Worm (Caenorhabditis elegans) whole organism, mixed stage, embryonic: ENCODE measurements around the gene enu-3.5.

Experiments
- M03D4.4 ChIP-seq: sonication (generic microtip); optimal IDR thresholded peaks from 2 replicates; lab custom pipeline; 2017; ENCODE audit warnings: mild to moderate bottlenecking, missing genetic modification characterization, missing compliant biosample characterization
- bed-3 ChIP-seq: fragments of 200-800 bp; sonication (Bioruptor generic); optimal IDR thresholded peaks from 3 replicates; lab custom pipeline; 2018; ENCODE audit warnings: mild to moderate bottlenecking, missing genetic modification characterization, moderate library complexity, missing compliant biosample characterization
- blmp-1 ChIP-seq: fragments of 150-350 bp; optimal IDR thresholded peaks from 2 replicates; lab custom pipeline; 2014; ENCODE audit warnings: missing biosample characterization, missing genetic modification characterization
- ceh-39 ChIP-seq: fragments of 150-350 bp; optimal IDR thresholded peaks from 2 replicates; lab custom pipeline; 2014; ENCODE audit warnings: missing biosample characterization, missing genetic modification characterization
- ceh-43 ChIP-seq: fragments of 200-800 bp; sonication (Bioruptor generic); optimal IDR thresholded peaks from 2 replicates; lab custom pipeline; 2018; ENCODE audit warnings: mild to moderate bottlenecking, missing genetic modification characterization, moderate library complexity, missing compliant biosample characterization
- ceh-83 ChIP-seq: fragments of 200-800 bp; sonication (Bioruptor generic); optimal IDR thresholded peaks from 2 replicates; lab custom pipeline; 2018; ENCODE audit warnings: mild to moderate bottlenecking, missing genetic modification characterization, missing compliant biosample characterization
- ces-1 ChIP-seq: fragments of 150-350 bp; optimal IDR thresholded peaks from 2 replicates; lab custom pipeline; 2014; ENCODE audit warnings: missing biosample characterization, missing genetic modification reagents, missing genetic modification characterization
- cnd-1 ChIP-seq: fragments of 200-800 bp; sonication (Bioruptor generic); optimal IDR thresholded peaks from 2 replicates; lab custom pipeline; 2018; ENCODE audit warnings: mild to moderate bottlenecking, missing genetic modification characterization, missing compliant biosample characterization
- drap-1 ChIP-seq: fragments of 200-800 bp; sonication (Bioruptor generic); optimal IDR thresholded peaks from 3 replicates; lab custom pipeline; 2018; ENCODE audit warnings: mild to moderate bottlenecking, missing genetic modification characterization, missing compliant biosample characterization
- elt-1 ChIP-seq: sonication (generic microtip); optimal IDR thresholded peaks from 2 replicates; lab custom pipeline; 2017; ENCODE audit warnings: missing genetic modification characterization, mild to moderate bottlenecking, missing compliant biosample characterization, antibody characterized with exemption, moderate library complexity, borderline replicate concordance; ENCODE audit not compliant: insufficient read depth
- elt-3 ChIP-seq: fragments of 150-350 bp; optimal IDR thresholded peaks from 2 replicates; lab custom pipeline; 2014; ENCODE audit warnings: missing biosample characterization, missing genetic modification characterization
- flh-1 ChIP-seq: fragments of 200-800 bp; sonication (Bioruptor generic); optimal IDR thresholded peaks from 2 replicates; lab custom pipeline; 2018; ENCODE audit warnings: mild to moderate bottlenecking, missing genetic modification characterization, moderate library complexity, missing compliant biosample characterization
- ham-2 ChIP-seq: fragments of 200-800 bp; sonication (Bioruptor generic); optimal IDR thresholded peaks from 2 replicates; lab custom pipeline; 2018; ENCODE audit warnings: mild to moderate bottlenecking, missing genetic modification characterization, missing compliant biosample characterization
- hlh-1 ChIP-seq: fragments of 150-350 bp; optimal IDR thresholded peaks from 2 replicates; lab custom pipeline; 2014; ENCODE audit warnings: missing biosample characterization, missing genetic modification reagents, missing genetic modification characterization
- lin-13 ChIP-seq: fragments of 150-350 bp; optimal IDR thresholded peaks from 2 replicates; lab custom pipeline; 2014; ENCODE audit warnings: missing biosample characterization, missing genetic modification characterization
- lin-32 ChIP-seq: fragments of 200-800 bp; sonication (Bioruptor generic); optimal IDR thresholded peaks from 2 replicates; lab custom pipeline; 2018; ENCODE audit warnings: mild to moderate bottlenecking, missing genetic modification characterization, missing compliant biosample characterization
- lsy-2 ChIP-seq: fragments of 150-350 bp; optimal IDR thresholded peaks from 2 replicates; lab custom pipeline; 2014; ENCODE audit warnings: missing biosample characterization, missing genetic modification characterization
- mab-5 ChIP-seq: fragments of 150-350 bp; optimal IDR thresholded peaks from 2 replicates; lab custom pipeline; 2014; ENCODE audit warnings: missing biosample characterization, missing genetic modification characterization
- mep-1 ChIP-seq: fragments of 150-350 bp; optimal IDR thresholded peaks from 2 replicates; lab custom pipeline; 2017; ENCODE audit warnings: missing biosample characterization, missing genetic modification reagents, missing genetic modification characterization, inconsistent platforms
- mls-2 ChIP-seq: sonication (generic microtip); optimal IDR thresholded peaks from 2 replicates; lab custom pipeline; 2016; ENCODE audit warnings: mild to moderate bottlenecking, missing genetic modification characterization, moderate library complexity, missing compliant biosample characterization
- nhr-12 ChIP-seq: fragments of 150-350 bp; optimal IDR thresholded peaks from 2 replicates; lab custom pipeline; 2014; ENCODE audit warnings: missing biosample characterization, missing genetic modification characterization
- nhr-2 ChIP-seq: fragments of 150-350 bp; optimal IDR thresholded peaks from 2 replicates; lab custom pipeline; 2014; ENCODE audit warnings: missing biosample characterization, missing genetic modification characterization
- nhr-237 ChIP-seq: fragments of 150-350 bp; optimal IDR thresholded peaks from 2 replicates; lab custom pipeline; 2014; ENCODE audit warnings: missing biosample characterization, missing genetic modification characterization
- nhr-28 ChIP-seq: fragments of 150-350 bp; optimal IDR thresholded peaks from 2 replicates; lab custom pipeline; 2014; ENCODE audit warnings: missing biosample characterization, missing genetic modification characterization
- nhr-76 ChIP-seq: sonication (generic microtip); optimal IDR thresholded peaks from 2 replicates; lab custom pipeline; 2017; ENCODE audit warnings: missing biosample characterization, missing genetic modification characterization
- pha-4 ChIP-seq: fragments of 150-350 bp; optimal IDR thresholded peaks from 2 replicates; lab custom pipeline; 2018; ENCODE audit warnings: missing biosample characterization, missing genetic modification reagents, missing genetic modification characterization
- sem-2 ChIP-seq: fragments of 200-800 bp; sonication (Bioruptor generic); optimal IDR thresholded peaks from 2 replicates; lab custom pipeline; 2018; ENCODE audit warnings: mild to moderate bottlenecking, missing genetic modification characterization, missing compliant biosample characterization
- snpc-4 ChIP-seq: fragments of 150-350 bp; optimal IDR thresholded peaks from 2 replicates; lab custom pipeline; 2014; ENCODE audit warnings: missing biosample characterization, missing genetic modification characterization
- sptf-1 ChIP-seq: sonication (generic microtip); optimal IDR thresholded peaks from 2 replicates; lab custom pipeline; 2017; ENCODE audit warnings: mild to moderate bottlenecking, missing genetic modification characterization, moderate library complexity, missing compliant biosample characterization
- tbx-8 ChIP-seq: fragments of 200-800 bp; sonication (Bioruptor generic); optimal IDR thresholded peaks from 2 replicates; lab custom pipeline; 2018; ENCODE audit warnings: mild to moderate bottlenecking, missing genetic modification characterization, moderate library complexity, missing compliant biosample characterization
- unc-120 ChIP-seq: sonication (generic microtip); optimal IDR thresholded peaks from 2 replicates; lab custom pipeline; 2017; ENCODE audit warnings: missing genetic modification characterization, missing compliant biosample characterization; ENCODE audit not compliant: poor library complexity, severe bottlenecking
- unc-39 ChIP-seq: fragments of 150-350 bp; optimal IDR thresholded peaks from 2 replicates; lab custom pipeline; 2014; ENCODE audit warnings: missing biosample characterization, missing genetic modification characterization
- unc-62 ChIP-seq: fragments of 150-350 bp; optimal IDR thresholded peaks from 2 replicates; lab custom pipeline; 2014; ENCODE audit warnings: missing biosample characterization, missing genetic modification reagents, missing genetic modification characterization
- zip-8 ChIP-seq: fragments of 150-350 bp; optimal IDR thresholded peaks from 2 replicates; lab custom pipeline; 2014; ENCODE audit warnings: missing biosample characterization, missing genetic modification characterization
- ztf-11 ChIP-seq: fragments of 150-350 bp; optimal IDR thresholded peaks from 2 replicates; lab custom pipeline; 2014; ENCODE audit warnings: missing biosample characterization, missing genetic modification characterization

Gene enu-3.5

ce11 chrIII:12870060-12870696 is 7.8 kb upstream of the enu-3.5 start, which contains the start of gene Y37D8A.6:
Gene Y37D8A.6, minus strand, starts transcription at chrIII:12870297.
- TF ChIP-seq ces-1 (GFP tag; lab: Kevin White, UChicago) (peak; percentile 17), bed-3 (no peak), unc-120 (tag; lab: Kevin White, UChicago) (peak; percentile 3), mep-1 (no peak)

DNA sequence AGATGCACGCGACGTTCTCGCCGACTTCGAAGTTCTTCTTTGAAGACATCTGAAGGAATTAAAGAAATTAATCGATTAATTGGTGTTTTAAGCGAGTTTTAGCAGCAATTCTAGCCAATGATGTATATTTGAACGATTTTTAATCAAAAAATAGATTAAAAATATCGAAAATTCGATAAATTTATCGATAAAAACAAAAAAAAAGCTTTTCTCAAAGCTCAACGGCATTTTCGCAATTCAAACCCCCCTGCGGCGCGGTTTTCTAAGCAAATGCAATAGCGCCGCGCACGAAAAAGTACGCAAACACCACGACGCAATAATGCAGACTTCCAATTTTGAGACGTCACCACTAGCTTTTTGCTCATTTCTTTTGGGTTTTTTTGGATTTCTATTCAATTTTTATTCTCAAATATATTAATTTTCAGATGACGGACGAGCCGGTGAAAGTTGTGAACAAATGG is 3.4 kb upstream of the enu-3.5 start, which contains the start of the genes mrg-1 and spcs-2:
mrg-1 (minus strand) TSS at position 51 of the 461 bp plus-strand sequence.
spcs-2 (plus strand) TSS at position 426 of the 461 bp plus-strand sequence.
- no peak for TF ChIP-seq sem-2
- peak; percentile 88 for TF ChIP-seq lin-13 (tag; lab: Kevin White, UChicago)
- peak; percentile 85 for TF ChIP-seq ceh-39 (tag; lab: Kevin White, UChicago)
- peak; percentile 76 for TF ChIP-seq ceh-43 (GFP tag; lab: Kevin White, UChicago)
- peak; percentile 84 for TF ChIP-seq mls-2 (tag; lab: Kevin White, UChicago)
- TF ChIP-seq ces-1 (GFP tag; lab: Kevin White, UChicago) = peak; percentile 84
- TF ChIP-seq zip-8 (tag; lab: Kevin White, UChicago) = no peak
- TF ChIP-seq unc-62 (GFP tag; lab: Kevin White, UChicago) = no peak
- peak; percentile 63 for TF ChIP-seq hlh-1 (tag; lab: Kevin White, UChicago)
- no peak for TF ChIP-seq elt-1
- no peak for TF ChIP-seq nhr-76 (tag; lab: Kevin White, UChicago)
- TF ChIP-seq ham-2 (GFP tag; lab: Kevin White, UChicago) = peak; percentile 79
- peak; percentile 45 for TF ChIP-seq bed-3
- TF ChIP-seq lin-32 = no peak
- peak; percentile 95 for TF ChIP-seq unc-120 (tag; lab: Kevin White, UChicago)
- no peak for TF ChIP-seq snpc-4
- peak; percentile 51 for TF ChIP-seq blmp-1 (tag; lab: Kevin White, UChicago)
- TF ChIP-seq sptf-1 (tag; lab: Kevin White, UChicago) = peak; percentile 85
- TF ChIP-seq tbx-8 = peak; percentile 36
- no peak for TF ChIP-seq unc-39 (tag; lab: Kevin White, UChicago)
- no peak for TF ChIP-seq flh-1 (GFP tag; lab: Kevin White, UChicago)
- TF ChIP-seq cnd-1 (tag; lab: Kevin White, UChicago) = peak; percentile 42
- no peak for TF ChIP-seq mab-5
- no peak for TF ChIP-seq elt-3 (tag; lab: Kevin White, UChicago)
- TF ChIP-seq ceh-83 (GFP tag; lab: Kevin White, UChicago) = peak; percentile 66
- peak; percentile 24 for TF ChIP-seq ztf-11 (tag; lab: Kevin White, UChicago)
- TF ChIP-seq lsy-2 (tag; lab: Kevin White, UChicago) = peak; percentile 87
- peak; percentile 91 for TF ChIP-seq nhr-237 (tag; lab: Kevin White, UChicago)
- peak; percentile 85 for TF ChIP-seq M03D4.4 (tag; lab: Kevin White, UChicago)
- peak; percentile 54 for TF ChIP-seq drap-1 (GFP tag; lab: Kevin White, UChicago)
- peak; percentile 36 for TF ChIP-seq nhr-12 (tag; lab: Kevin White, UChicago)
- no peak for TF ChIP-seq nhr-2 (tag; lab: Kevin White, UChicago)
- peak; percentile 96 for TF ChIP-seq mep-1
- TF ChIP-seq nhr-28 = peak; percentile 36
- TF ChIP-seq pha-4 (tag; lab: Kevin White, UChicago) = peak; percentile 79

ce11 chrIII:12875653-12876052 is 2.3 kb upstream of the enu-3.5 start:
- TF ChIP-seq tbx-8 = no peak
- TF ChIP-seq ceh-43 (GFP tag; lab: Kevin White, UChicago) = no peak
- TF ChIP-seq bed-3 = no peak
- no peak for TF ChIP-seq drap-1 (GFP tag; lab: Kevin White, UChicago)
- TF ChIP-seq cnd-1 (tag; lab: Kevin White, UChicago) = no peak
- TF ChIP-seq lsy-2 (tag; lab: Kevin White, UChicago) = no peak
